1 fruit fly cellular context compared by ENCODE assay signal in genomic region chr2L:6612477-6613004, dm6.
TF ChIP-seq lines count a peak whose summit lies in the region.

No protein-coding gene starts in this region.

TF ChIP-seq in whole organism, embryonic, 481 proteins besides CTCF, POLR2A, EP300 and RAD21 (continued from another document and continues in another):
- peak; percentile 100 for TF ChIP-seq CG9817 (tag; optimal IDR thresholded peaks at IDR 0.05; lab: Kevin White, UChicago)
- TF ChIP-seq Dp (GFP tag; optimal IDR thresholded peaks at IDR 0.05; lab: Kevin White, UChicago): peak; percentile 64
- TF ChIP-seq ac (GFP tag; optimal IDR thresholded peaks at IDR 0.05; lab: Kevin White, UChicago): peak; percentile 100
- TF ChIP-seq kni (GFP tag; optimal IDR thresholded peaks at IDR 0.05; lab: Kevin White, UChicago): peak; percentile 100
- TF ChIP-seq CG7839 (tag; optimal IDR thresholded peaks at IDR 0.05; lab: Kevin White, UChicago): peak; percentile 100
- peak; percentile 100 for TF ChIP-seq chif (GFP tag; optimal IDR thresholded peaks at IDR 0.05; lab: Kevin White, UChicago)
- peak; percentile 100 for TF ChIP-seq Doc2 (GFP tag; IDR thresholded peaks at IDR 0.05; lab: Robert Waterston, UW)
- peak in 1 of 3 experiments; percentile 100 for TF ChIP-seq Stat92E (GFP tag; optimal IDR thresholded peaks at IDR 0.05; lab: Kevin White, UChicago)
- peak; percentile 100 for TF ChIP-seq CG9932 (GFP tag; IDR thresholded peaks at IDR 0.05; lab: Robert Waterston, UW)
- TF ChIP-seq Mes4 (GFP tag; optimal IDR thresholded peaks at IDR 0.05; lab: Kevin White, UChicago): peak; percentile 100
- peak; percentile 99 for TF ChIP-seq CG6254 (GFP tag; optimal IDR thresholded peaks at IDR 0.05; lab: Kevin White, UChicago)
- TF ChIP-seq CG33557 (GFP tag; optimal IDR thresholded peaks at IDR 0.05; lab: Kevin White, UChicago): peak; percentile 100
- peak; percentile 100 for TF ChIP-seq tap (tag; optimal IDR thresholded peaks at IDR 0.05; lab: Kevin White, UChicago)
- peak; percentile 100 for TF ChIP-seq salm (tag; optimal IDR thresholded peaks at IDR 0.05; lab: Kevin White, UChicago)
- TF ChIP-seq CG6854 (GFP tag; optimal IDR thresholded peaks at IDR 0.05; lab: Kevin White, UChicago): peak; percentile 100
- TF ChIP-seq CG4424 (GFP tag; optimal IDR thresholded peaks at IDR 0.05; lab: Kevin White, UChicago): peak; percentile 100
- peak; percentile 54 for TF ChIP-seq gfzf (GFP tag; optimal IDR thresholded peaks at IDR 0.05; lab: Kevin White, UChicago)
- TF ChIP-seq CG15514 (GFP tag; optimal IDR thresholded peaks at IDR 0.05; lab: Kevin White, UChicago): peak; percentile 97
- peak; percentile 99 for TF ChIP-seq Hmx (GFP tag; optimal IDR thresholded peaks at IDR 0.05; lab: Kevin White, UChicago)
- TF ChIP-seq CG4328 (GFP tag; optimal IDR thresholded peaks at IDR 0.05; lab: Kevin White, UChicago): peak; percentile 100
- peak; percentile 95 for TF ChIP-seq Elba2 (GFP tag; optimal IDR thresholded peaks at IDR 0.05; lab: Kevin White, UChicago)
- TF ChIP-seq Hand (GFP tag; optimal IDR thresholded peaks at IDR 0.05; lab: Kevin White, UChicago): peak; percentile 100
- TF ChIP-seq sc (optimal IDR thresholded peaks at IDR 0.05; lab: Kevin White, UChicago): no peak
- TF ChIP-seq sc (GFP tag; optimal IDR thresholded peaks at IDR 0.05; lab: Kevin White, UChicago): peak; percentile 100
- peak; percentile 100 for TF ChIP-seq CG9215 (GFP tag; IDR thresholded peaks at IDR 0.05; lab: Robert Waterston, UW)
- peak; percentile 100 for TF ChIP-seq klu (GFP tag; IDR thresholded peaks at IDR 0.05; lab: Robert Waterston, UW)
- TF ChIP-seq wdn (GFP tag; IDR thresholded peaks at IDR 0.05; lab: Robert Waterston, UW): peak; percentile 100
- peak; percentile 100 for TF ChIP-seq Blimp-1 (GFP tag; optimal IDR thresholded peaks at IDR 0.05; lab: Kevin White, UChicago)
- TF ChIP-seq shn (GFP tag; optimal IDR thresholded peaks at IDR 0.05; lab: Kevin White, UChicago): peak; percentile 100
- TF ChIP-seq CG16813 (GFP tag; IDR thresholded peaks at IDR 0.05; lab: Robert Waterston, UW; ENCODE audit: partially characterized antibody): no peak
- peak; percentile 100 for TF ChIP-seq Dbx (GFP tag; IDR thresholded peaks at IDR 0.05; lab: Robert Waterston, UW)
- no peak for TF ChIP-seq CG8478 (optimal IDR thresholded peaks at IDR 0.05; lab: Kevin White, UChicago)
- peak; percentile 100 for TF ChIP-seq CG16863 (GFP tag; optimal IDR thresholded peaks at IDR 0.05; lab: Kevin White, UChicago)
- TF ChIP-seq bcd (GFP tag; optimal IDR thresholded peaks at IDR 0.05; lab: Kevin White, UChicago): peak; percentile 100
- peak; percentile 97 for TF ChIP-seq CG4360 (GFP tag; IDR thresholded peaks at IDR 0.05; lab: Robert Waterston, UW)
- TF ChIP-seq CG11504 (tag; optimal IDR thresholded peaks at IDR 0.05; lab: Kevin White, UChicago): peak; percentile 99
- peak; percentile 98 for TF ChIP-seq Bdp1 (GFP tag; optimal IDR thresholded peaks at IDR 0.05; lab: Kevin White, UChicago)
- no peak for TF ChIP-seq yki (optimal IDR thresholded peaks at IDR 0.05; lab: Kevin White, UChicago)
- TF ChIP-seq insv (GFP tag; optimal IDR thresholded peaks at IDR 0.05; lab: Kevin White, UChicago): peak; percentile 92 to 96
- peak; percentile 100 for TF ChIP-seq gt (GFP tag; IDR thresholded peaks at IDR 0.05; lab: Robert Waterston, UW)
- peak; percentile 95 for TF ChIP-seq CG30020 (tag; optimal IDR thresholded peaks at IDR 0.05; lab: Kevin White, UChicago)
- TF ChIP-seq sna (GFP tag; IDR thresholded peaks at IDR 0.05; lab: Robert Waterston, UW; ENCODE audit: partially characterized antibody): no peak
- TF ChIP-seq CG17385 (GFP tag; optimal IDR thresholded peaks at IDR 0.05; lab: Kevin White, UChicago): peak; percentile 100
- TF ChIP-seq crc (GFP tag; optimal IDR thresholded peaks at IDR 0.05; lab: Kevin White, UChicago): peak; percentile 100
- TF ChIP-seq Aef1 (GFP tag; IDR thresholded peaks at IDR 0.05; lab: Robert Waterston, UW): peak; percentile 100
- TF ChIP-seq slp2 (GFP tag; optimal IDR thresholded peaks at IDR 0.05; lab: Kevin White, UChicago): peak; percentile 100
- TF ChIP-seq CG1024 (GFP tag; IDR thresholded peaks at IDR 0.05; lab: Robert Waterston, UW): peak; percentile 99
- peak; percentile 100 for TF ChIP-seq dm (GFP tag; optimal IDR thresholded peaks at IDR 0.05; lab: Kevin White, UChicago)
- TF ChIP-seq ci (GFP tag; IDR thresholded peaks at IDR 0.05; lab: Robert Waterston, UW): peak; percentile 100
- TF ChIP-seq CG5180 (GFP tag; optimal IDR thresholded peaks at IDR 0.05; lab: Kevin White, UChicago): peak; percentile 96
- peak; percentile 100 for TF ChIP-seq Pdp1 (GFP tag; optimal IDR thresholded peaks at IDR 0.05; lab: Kevin White, UChicago)
- TF ChIP-seq pfk (GFP tag; optimal IDR thresholded peaks at IDR 0.05; lab: Kevin White, UChicago): peak; percentile 90
- peak; percentile 56; the same call in 1 of the 3 replicates for TF ChIP-seq CG6791 (GFP tag; IDR thresholded peaks at IDR 0.05; lab: Robert Waterston, UW; ENCODE audit: partially characterized antibody)
- TF ChIP-seq CG3163 (GFP tag; optimal IDR thresholded peaks at IDR 0.05; lab: Kevin White, UChicago): peak; percentile 98
- peak; percentile 100 for TF ChIP-seq Side (GFP tag; optimal IDR thresholded peaks at IDR 0.05; lab: Kevin White, UChicago)
- TF ChIP-seq Optix (GFP tag; IDR thresholded peaks at IDR 0.05; lab: Robert Waterston, UW): peak; percentile 100
- TF ChIP-seq nmo (GFP tag; optimal IDR thresholded peaks at IDR 0.05; lab: Kevin White, UChicago): peak; percentile 100
- peak in 1 of 2 experiments; percentile 93 for TF ChIP-seq tll (GFP tag; optimal IDR thresholded peaks at IDR 0.05; lab: Kevin White, UChicago)
- TF ChIP-seq gsb (GFP tag; IDR thresholded peaks at IDR 0.05; lab: Robert Waterston, UW): peak; percentile 100
- peak; percentile 100 for TF ChIP-seq CHES-1-like (GFP tag; optimal IDR thresholded peaks at IDR 0.05; lab: Kevin White, UChicago)
- peak; percentile 100 for TF ChIP-seq CG17328 (GFP tag; IDR thresholded peaks at IDR 0.05; lab: Robert Waterston, UW)
- no peak for TF ChIP-seq hbn (GFP tag; IDR thresholded peaks at IDR 0.05; lab: Robert Waterston, UW; ENCODE audit: partially characterized antibody)
- TF ChIP-seq CG6813 (GFP tag; optimal IDR thresholded peaks at IDR 0.05; lab: Kevin White, UChicago): peak; percentile 100
- no peak for TF ChIP-seq usp (GFP tag; optimal IDR thresholded peaks at IDR 0.05; lab: Kevin White, UChicago)
- TF ChIP-seq eve (GFP tag; optimal IDR thresholded peaks at IDR 0.05; lab: Kevin White, UChicago): peak; percentile 43 to 100
- TF ChIP-seq CG3838 (GFP tag; optimal IDR thresholded peaks at IDR 0.05; lab: Kevin White, UChicago): peak; percentile 100
- TF ChIP-seq pnt (GFP tag; optimal IDR thresholded peaks at IDR 0.05; lab: Kevin White, UChicago): peak; percentile 100
- peak; percentile 100 for TF ChIP-seq CG9876 (GFP tag; optimal IDR thresholded peaks at IDR 0.05; lab: Kevin White, UChicago)
- TF ChIP-seq CG2116 (GFP tag; optimal IDR thresholded peaks at IDR 0.05; lab: Kevin White, UChicago): peak; percentile 96
- peak; percentile 100 for TF ChIP-seq Chrac-16 (GFP tag; optimal IDR thresholded peaks at IDR 0.05; lab: Kevin White, UChicago)
- TF ChIP-seq CG11247 (GFP tag; IDR thresholded peaks at IDR 0.05; lab: Robert Waterston, UW): peak; percentile 100
- peak; percentile 100 for TF ChIP-seq CG2202 (tag; optimal IDR thresholded peaks at IDR 0.05; lab: Kevin White, UChicago)
- TF ChIP-seq h (optimal IDR thresholded peaks at IDR 0.05; lab: Kevin White, UChicago): no peak
- TF ChIP-seq ERR (GFP tag; optimal IDR thresholded peaks at IDR 0.05; lab: Kevin White, UChicago): peak; percentile 100
- peak; percentile 100 for TF ChIP-seq CG4820 (GFP tag; optimal IDR thresholded peaks at IDR 0.05; lab: Kevin White, UChicago)
- peak; percentile 100 for TF ChIP-seq cwo (GFP tag; optimal IDR thresholded peaks at IDR 0.05; lab: Kevin White, UChicago)
- peak; percentile 96 for TF ChIP-seq fd102C (GFP tag; optimal IDR thresholded peaks at IDR 0.05; lab: Kevin White, UChicago)
- peak; percentile 100 for TF ChIP-seq peb (GFP tag; IDR thresholded peaks at IDR 0.05; lab: Robert Waterston, UW)
- peak; percentile 100 for TF ChIP-seq CG2199 (GFP tag; IDR thresholded peaks at IDR 0.05; lab: Robert Waterston, UW)
- TF ChIP-seq vvl (GFP tag; IDR thresholded peaks at IDR 0.05; lab: Robert Waterston, UW): peak; percentile 100
- TF ChIP-seq crp (GFP tag; optimal IDR thresholded peaks at IDR 0.05; lab: Kevin White, UChicago): peak; percentile 31 to 86
- peak; percentile 100 for TF ChIP-seq bowl (GFP tag; IDR thresholded peaks at IDR 0.05; lab: Robert Waterston, UW)
- peak; percentile 55 for TF ChIP-seq BEAF-32 (GFP tag; optimal IDR thresholded peaks at IDR 0.05; lab: Kevin White, UChicago)
- TF ChIP-seq tin (GFP tag; optimal IDR thresholded peaks at IDR 0.05; lab: Kevin White, UChicago): peak; percentile 100
- TF ChIP-seq Mad (GFP tag; optimal IDR thresholded peaks at IDR 0.05; lab: Kevin White, UChicago): peak; percentile 100
- TF ChIP-seq ara (GFP tag; IDR thresholded peaks at IDR 0.05; lab: Robert Waterston, UW): peak; percentile 100
- peak; percentile 100 for TF ChIP-seq CG4730 (GFP tag; IDR thresholded peaks at IDR 0.05; lab: Robert Waterston, UW)
- peak; percentile 100 for TF ChIP-seq CG9609 (GFP tag; optimal IDR thresholded peaks at IDR 0.05; lab: Kevin White, UChicago)
- TF ChIP-seq CG31441 (GFP tag; IDR thresholded peaks at IDR 0.05; lab: Robert Waterston, UW): peak; percentile 100
- peak; percentile 5 for TF ChIP-seq cad (GFP tag; optimal IDR thresholded peaks at IDR 0.05; lab: Kevin White, UChicago)
- TF ChIP-seq Hmr (GFP tag; optimal IDR thresholded peaks at IDR 0.05; lab: Kevin White, UChicago): peak; percentile 100
- TF ChIP-seq HmgD (GFP tag; optimal IDR thresholded peaks at IDR 0.05; lab: Kevin White, UChicago): peak; percentile 100
- TF ChIP-seq CG31365 (tag; optimal IDR thresholded peaks at IDR 0.05; lab: Kevin White, UChicago): peak; percentile 97
- peak; percentile 94 for TF ChIP-seq CG7745 (tag; optimal IDR thresholded peaks at IDR 0.05; lab: Kevin White, UChicago)
- TF ChIP-seq CG14667 (GFP tag; IDR thresholded peaks at IDR 0.05; lab: Robert Waterston, UW): peak; percentile 100
- peak; percentile 100 for TF ChIP-seq CG18619 (GFP tag; optimal IDR thresholded peaks at IDR 0.05; lab: Kevin White, UChicago)
- peak; percentile 100 for TF ChIP-seq en (GFP tag; optimal IDR thresholded peaks at IDR 0.05; lab: Kevin White, UChicago)
- TF ChIP-seq MBD-R2 (GFP tag; IDR thresholded peaks at IDR 0.05; lab: Robert Waterston, UW): peak; percentile 100
- peak; percentile 100 for TF ChIP-seq ttk (GFP tag; IDR thresholded peaks at IDR 0.05; lab: Robert Waterston, UW)
- TF ChIP-seq CG30431 (GFP tag; optimal IDR thresholded peaks at IDR 0.05; lab: Kevin White, UChicago): peak; percentile 100
- TF ChIP-seq zfh2 (GFP tag; optimal IDR thresholded peaks at IDR 0.05; lab: Kevin White, UChicago): peak; percentile 100
- TF ChIP-seq D19A (tag; optimal IDR thresholded peaks at IDR 0.05; lab: Kevin White, UChicago): peak; percentile 99
- TF ChIP-seq CG3726 (GFP tag; IDR thresholded peaks at IDR 0.05; lab: Robert Waterston, UW): peak; percentile 100
- TF ChIP-seq Trl (optimal IDR thresholded peaks at IDR 0.05; lab: Kevin White, UChicago): peak in 1 of 2 experiments; percentile 53
- TF ChIP-seq Trl (GFP tag; optimal IDR thresholded peaks at IDR 0.05; lab: Kevin White, UChicago): peak; percentile 100
- TF ChIP-seq Bteb2 (GFP tag; optimal IDR thresholded peaks at IDR 0.05; lab: Kevin White, UChicago): peak; percentile 100
- TF ChIP-seq Ptx1 (GFP tag; IDR thresholded peaks at IDR 0.05; lab: Robert Waterston, UW): peak; percentile 100
- peak; percentile 100 for TF ChIP-seq CG12299 (tag; optimal IDR thresholded peaks at IDR 0.05; lab: Kevin White, UChicago)
- peak; percentile 100 for TF ChIP-seq caup (GFP tag; optimal IDR thresholded peaks at IDR 0.05; lab: Kevin White, UChicago; ENCODE audit: severe bottlenecking)
- peak; percentile 100 for TF ChIP-seq CG30403 (GFP tag; optimal IDR thresholded peaks at IDR 0.05; lab: Kevin White, UChicago)
- TF ChIP-seq CG4617 (GFP tag; optimal IDR thresholded peaks at IDR 0.05; lab: Kevin White, UChicago; ENCODE audit: borderline replicate concordance): peak; percentile 100
- peak; percentile 100 for TF ChIP-seq otp (GFP tag; IDR thresholded peaks at IDR 0.05; lab: Robert Waterston, UW)
- TF ChIP-seq CG18011 (GFP tag; optimal IDR thresholded peaks at IDR 0.05; lab: Kevin White, UChicago): peak; percentile 95
- TF ChIP-seq CG1832 (GFP tag; optimal IDR thresholded peaks at IDR 0.05; lab: Kevin White, UChicago): peak; percentile 56
- TF ChIP-seq Sin3A (optimal IDR thresholded peaks at IDR 0.05; lab: Kevin White, UChicago): no peak
- peak; percentile 100 for TF ChIP-seq az2 (GFP tag; optimal IDR thresholded peaks at IDR 0.05; lab: Kevin White, UChicago)
- TF ChIP-seq Dek (tag; optimal IDR thresholded peaks at IDR 0.05; lab: Kevin White, UChicago): peak; percentile 100
- peak; percentile 93 for TF ChIP-seq bigmax (GFP tag; optimal IDR thresholded peaks at IDR 0.05; lab: Kevin White, UChicago)
- TF ChIP-seq CG8944 (GFP tag; optimal IDR thresholded peaks at IDR 0.05; lab: Kevin White, UChicago): peak; percentile 100
- peak in 1 of 2 experiments; percentile 96 for TF ChIP-seq Dfd (GFP tag; optimal IDR thresholded peaks at IDR 0.05; lab: Kevin White, UChicago)
- TF ChIP-seq Antp (GFP tag; optimal IDR thresholded peaks at IDR 0.05; lab: Kevin White, UChicago): peak; percentile 100
- TF ChIP-seq sob (GFP tag; IDR thresholded peaks at IDR 0.05; lab: Robert Waterston, UW): peak; percentile 100
- peak; percentile 95 for TF ChIP-seq pros (GFP tag; optimal IDR thresholded peaks at IDR 0.05; lab: Kevin White, UChicago)
- TF ChIP-seq crol (GFP tag; IDR thresholded peaks at IDR 0.05; lab: Robert Waterston, UW): peak; percentile 94
- peak; percentile 100 for TF ChIP-seq CG14441 (GFP tag; IDR thresholded peaks at IDR 0.05; lab: Robert Waterston, UW)
- TF ChIP-seq ap (GFP tag; IDR thresholded peaks at IDR 0.05; lab: Robert Waterston, UW): peak; percentile 100
- peak; percentile 100 for TF ChIP-seq CG7987 (GFP tag; optimal IDR thresholded peaks at IDR 0.05; lab: Kevin White, UChicago)
- TF ChIP-seq chm (GFP tag; IDR thresholded peaks at IDR 0.05; lab: Robert Waterston, UW): peak; percentile 100
- TF ChIP-seq CG5245 (GFP tag; optimal IDR thresholded peaks at IDR 0.05; lab: Kevin White, UChicago): peak; percentile 100
- peak; percentile 100 for TF ChIP-seq CG17361 (GFP tag; IDR thresholded peaks at IDR 0.05; lab: Robert Waterston, UW)
- TF ChIP-seq CG17829 (tag; optimal IDR thresholded peaks at IDR 0.05; lab: Kevin White, UChicago): peak; percentile 100
